Fruit fly (Drosophila melanogaster) Kc167 (cell line): ENCODE results near the gene chinmo.

Source experiments
- Sin3A ChIP-seq: fragments of >200 bp; optimal IDR thresholded peaks from 2 replicates; lab custom pipeline; 2018; ENCODE audit warnings: missing external identifiers
- insv ChIP-seq: fragments of >200 bp; optimal IDR thresholded peaks from 3 replicates; lab custom pipeline; 2018; ENCODE audit warnings: missing external identifiers
- psq ChIP-seq: fragments of >200 bp; optimal IDR thresholded peaks from 2 replicates; lab custom pipeline; 2017; ENCODE audit warnings: missing external identifiers
- ttk ChIP-seq: sonication (Bioruptor generic); optimal IDR thresholded peaks from 2 replicates; lab custom pipeline; 2017; ENCODE audit warnings: missing external identifiers

DNA sequence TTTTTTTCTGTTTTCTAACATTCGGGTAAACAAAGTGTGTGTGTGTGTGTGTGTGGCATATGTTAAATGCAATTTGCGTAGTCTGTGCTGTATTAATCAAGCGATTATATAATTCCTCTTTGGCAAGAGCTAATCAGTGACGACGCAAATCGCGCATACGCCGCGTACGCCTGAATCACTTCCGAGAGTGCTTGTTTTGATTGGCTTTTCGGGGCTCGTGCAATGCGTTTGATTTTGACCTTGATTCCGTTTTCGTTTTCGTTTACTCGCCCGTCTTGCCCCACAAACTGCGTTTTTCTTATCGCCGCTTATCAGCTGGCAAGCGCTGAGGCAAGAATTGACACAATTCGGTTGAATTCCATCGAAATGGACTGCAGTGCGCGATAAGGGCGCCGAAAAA, 41.8 kb downstream of the chinmo start:
- TF ChIP-seq Sin3A (no peak), psq (lab: Kevin White, UChicago) (no peak), ttk (lab: Kevin White, UChicago) (no peak), insv (lab: Kevin White, UChicago) (no peak)
